Worm (Caenorhabditis elegans) whole organism, L4/young adult: ENCODE results near the gene ddl-3.

Source experiments
- W03F9.2 ChIP-seq: fragments of 150-350 bp; optimal IDR thresholded peaks from 2 replicates; lab custom pipeline; 2014; ENCODE audit warnings: missing biosample characterization, missing genetic modification characterization
- him-1 ChIP-seq: sonication (generic microtip); optimal IDR thresholded peaks from 2 replicates; lab custom pipeline; 2016; ENCODE audit warnings: missing genotype, missing genetic modification reagents, missing genetic modification characterization, missing compliant biosample characterization

DNA sequence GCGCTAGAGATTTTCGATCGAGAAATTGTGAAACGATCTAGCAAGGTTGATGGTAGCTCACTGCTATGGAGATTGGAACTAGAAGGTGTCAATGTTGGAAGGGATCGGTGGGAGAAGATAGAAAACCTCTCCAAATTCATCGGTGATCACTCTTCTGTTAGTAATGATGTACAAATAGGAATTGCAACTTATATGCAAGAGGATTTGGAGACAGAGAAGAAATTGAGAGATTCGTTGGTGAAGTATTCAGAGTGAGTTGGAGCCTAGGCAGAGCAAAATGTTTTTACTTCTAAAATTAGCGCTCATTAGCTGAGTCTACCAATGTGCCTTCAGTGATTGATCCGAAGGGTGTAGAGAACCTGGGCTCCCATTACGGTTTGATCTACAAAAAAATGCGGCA is 49.9 kb downstream of the ddl-3 start:
- TF ChIP-seq him-1 (tag; lab: Kevin White, UChicago) (no peak), W03F9.2 (no peak)
